Worm (Caenorhabditis elegans): ENCODE measurements around the gene C41G6.12.
"Not testable (repeated sequence)": the region's sequence is repeated elsewhere in the genome, so short reads cannot be mapped to it uniquely, and the experiment has no call there.

C41G6.12 gene

DNA sequence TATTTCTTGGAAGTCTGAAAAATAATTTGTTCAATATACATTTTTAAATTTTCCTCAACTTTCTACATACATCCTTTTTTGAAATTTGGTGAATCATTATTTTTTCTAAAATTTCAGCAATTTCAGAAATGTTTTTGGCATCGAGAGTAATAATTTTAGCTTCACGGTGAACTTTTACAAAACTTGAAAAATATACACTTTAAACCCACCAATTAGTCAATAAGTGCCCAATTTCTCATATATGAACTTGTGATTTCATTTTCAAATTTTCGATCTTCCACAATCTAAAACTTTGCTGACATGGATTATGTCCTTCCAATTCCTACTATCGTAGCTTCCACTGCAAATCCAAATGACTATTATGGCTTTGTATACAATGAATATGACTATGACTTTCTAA is 16.1 kb upstream of the C41G6.12 start, which contains the start of gene srw-24:
srw-24 (plus strand) TSS at position 301 of the 400 bp plus-strand sequence.
- TF ChIP-seq gmeb-2 (tag; optimal IDR thresholded peaks at IDR 0.05) = no peak
- no peak for TF ChIP-seq dve-1 (tag; optimal IDR thresholded peaks at IDR 0.05)
- no peak for TF ChIP-seq eyg-1 (tag; optimal IDR thresholded peaks at IDR 0.05)
- TF ChIP-seq ceh-18 (tag; optimal IDR thresholded peaks at IDR 0.05) = no peak
- TF ChIP-seq tbx-2 (tag; optimal IDR thresholded peaks at IDR 0.05) = no peak
- TF ChIP-seq hlh-8 (tag; optimal IDR thresholded peaks at IDR 0.05) = no peak
- TF ChIP-seq elt-2 (tag; optimal IDR thresholded peaks at IDR 0.05) = no peak
- no peak for TF ChIP-seq unc-42 (tag; optimal IDR thresholded peaks at IDR 0.05)
- TF ChIP-seq Y22D7AL.16 (tag; optimal IDR thresholded peaks at IDR 0.05) = no peak
- TF ChIP-seq T23F11.4 (GFP tag; optimal IDR thresholded peaks at IDR 0.05) = no peak

DNA sequence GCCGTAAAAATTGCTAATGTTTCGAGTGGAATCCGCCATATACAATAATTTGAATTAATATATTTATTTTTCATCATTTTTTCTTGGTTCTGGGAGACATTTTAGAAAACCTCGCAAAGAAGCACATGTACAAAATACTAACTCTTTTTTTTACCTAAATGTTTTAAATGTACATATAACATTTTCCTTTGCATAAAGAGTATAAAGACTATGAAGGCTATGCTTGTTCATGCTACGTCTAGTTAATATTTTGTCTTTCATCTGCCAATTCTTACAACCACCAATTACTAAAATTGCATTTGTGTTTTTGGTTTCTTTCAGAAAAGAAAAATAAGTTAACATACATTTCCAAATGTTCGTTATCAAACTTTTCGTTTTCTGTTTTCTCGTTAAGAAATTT is 13.7 kb upstream of the C41G6.12 start, which contains the start of gene irld-25:
irld-25 (plus strand) TSS at position 301 of the 400 bp plus-strand sequence.
- TF ChIP-seq hlh-15 (tag; optimal IDR thresholded peaks at IDR 0.05) (no peak), fax-1 (tag; optimal IDR thresholded peaks at IDR 0.05) (no peak), hlh-30 (tag; optimal IDR thresholded peaks at IDR 0.05; ENCODE audit: insufficient read depth) (no peak), sdc-2 (tag; optimal IDR thresholded peaks at IDR 0.05) (no peak), sox-4 (tag; optimal IDR thresholded peaks at IDR 0.05) (no peak), tbx-2 (tag; optimal IDR thresholded peaks at IDR 0.05) (no peak)

DNA sequence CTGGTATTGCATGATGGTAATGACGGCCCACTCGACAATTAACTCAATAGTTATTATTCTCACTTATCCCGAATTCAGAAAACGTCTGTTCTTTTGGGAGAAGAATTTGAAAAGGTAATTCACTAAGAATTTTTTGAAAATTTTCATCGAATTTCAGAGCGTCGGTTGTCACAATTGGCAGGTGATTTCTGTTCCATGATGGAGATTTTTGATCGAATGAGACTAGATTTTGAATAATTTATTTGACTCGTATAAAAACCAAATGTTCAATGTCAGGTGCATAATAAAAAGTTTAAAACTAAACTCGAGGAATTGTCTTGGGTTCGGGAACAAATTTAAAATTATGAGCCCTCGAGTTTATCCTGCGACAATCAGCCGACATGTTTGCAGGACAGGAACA is 9.1 kb upstream of the C41G6.12 start, which contains the start of gene sri-25:
sri-25 (plus strand) TSS at position 301 of the 400 bp plus-strand sequence.
- TF ChIP-seq pax-1 (tag; optimal IDR thresholded peaks at IDR 0.05) = no peak
- no peak for TF ChIP-seq ceh-2 (tag; optimal IDR thresholded peaks at IDR 0.05)
- TF ChIP-seq ceh-31 (tag; optimal IDR thresholded peaks at IDR 0.05) = no peak
- TF ChIP-seq ceh-24 (tag; optimal IDR thresholded peaks at IDR 0.05) = no peak
- no peak for TF ChIP-seq nhr-11 (tag; optimal IDR thresholded peaks at IDR 0.05)
- no peak for TF ChIP-seq Y22D7AL.16 (tag; optimal IDR thresholded peaks at IDR 0.05)
- no peak for TF ChIP-seq nhr-232 (tag; optimal IDR thresholded peaks at IDR 0.05)
- TF ChIP-seq ztf-16 (tag; optimal IDR thresholded peaks at IDR 0.05) = no peak
- TF ChIP-seq dve-1 (tag; optimal IDR thresholded peaks at IDR 0.05) = no peak
- no peak for TF ChIP-seq pros-1 (tag; optimal IDR thresholded peaks at IDR 0.05)
- no peak for TF ChIP-seq eyg-1 (tag; optimal IDR thresholded peaks at IDR 0.05)
- no peak for TF ChIP-seq fax-1 (tag; optimal IDR thresholded peaks at IDR 0.05)

DNA sequence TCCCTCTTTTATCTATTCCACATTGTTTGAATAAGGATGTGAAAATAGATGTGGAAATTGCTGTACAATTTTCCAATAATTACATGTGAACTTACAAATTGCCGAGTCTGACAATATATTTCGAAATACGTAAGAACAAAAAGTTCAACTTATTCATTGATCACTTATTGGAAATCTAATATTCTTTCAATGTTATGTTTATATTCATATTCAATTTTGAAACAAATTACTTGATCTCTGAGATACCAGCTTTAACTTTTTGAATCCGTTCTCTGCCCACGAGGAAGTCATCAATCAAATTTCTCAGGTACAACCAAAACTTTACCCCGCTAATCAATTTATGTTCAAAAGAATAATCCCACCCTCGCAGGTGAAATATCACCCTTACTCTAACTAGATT is 7.6 kb upstream of the C41G6.12 start, which contains the start of gene sri-26:
sri-26 (plus strand) TSS at position 301 of the 400 bp plus-strand sequence.
- not testable (repeated sequence) for TF ChIP-seq lin-11 (tag; optimal IDR thresholded peaks at IDR 0.05); ama-1 (optimal IDR thresholded peaks at IDR 0.05); hlh-8 (tag; optimal IDR thresholded peaks at IDR 0.05)

DNA sequence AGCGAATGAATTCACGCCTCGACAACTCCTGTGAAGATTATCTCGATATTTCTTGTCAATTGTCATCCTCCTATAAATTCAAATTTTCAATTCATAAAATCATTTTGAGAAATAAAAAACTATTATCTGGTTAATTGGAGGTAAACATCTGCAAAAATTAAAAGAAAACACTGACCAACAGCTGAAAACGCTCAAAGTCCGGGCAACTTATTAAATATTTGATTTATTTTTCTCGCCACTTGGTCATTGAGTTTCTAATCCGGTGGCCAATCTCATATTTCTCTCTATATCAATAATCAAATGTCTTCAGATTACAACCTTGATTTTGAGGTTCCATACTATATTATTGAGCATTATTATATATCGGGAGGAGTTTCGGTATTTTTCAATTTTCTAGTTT is 4.3 kb upstream of the C41G6.12 start, which contains the start of gene sri-24:
sri-24 (plus strand) TSS at position 301 of the 400 bp plus-strand sequence.
- TF ChIP-seq eyg-1 (tag; optimal IDR thresholded peaks at IDR 0.05); fkh-10 (GFP tag; optimal IDR thresholded peaks at IDR 0.05); mec-3 (tag; optimal IDR thresholded peaks at IDR 0.05; ENCODE audit: borderline replicate concordance): not testable (repeated sequence)

DNA sequence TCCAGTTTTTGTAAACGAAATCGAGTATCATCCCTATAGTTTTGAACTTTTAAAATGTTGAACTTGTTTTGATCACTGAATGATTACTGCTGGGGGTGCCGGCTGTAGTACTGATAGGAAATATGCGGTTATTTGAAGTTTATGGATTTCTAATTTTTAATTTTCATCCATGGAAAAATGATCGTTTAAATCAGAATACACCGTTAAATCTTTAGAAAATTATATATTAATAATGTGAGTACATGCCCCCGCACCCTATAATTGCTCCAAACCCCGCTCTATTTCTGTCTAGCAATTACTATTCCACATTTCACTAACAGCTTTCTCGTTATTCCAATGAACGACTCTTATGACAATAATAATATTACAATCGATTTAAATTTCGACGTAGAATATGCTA is 7.8 kb downstream of the C41G6.12 start, which contains the start of gene Y75B12B.10:
Y75B12B.10 (plus strand) TSS at position 301 of the 400 bp plus-strand sequence.
- TF ChIP-seq odd-2 (tag; optimal IDR thresholded peaks at IDR 0.05) = no peak
- no peak for TF ChIP-seq C38D4.7 (GFP tag; optimal IDR thresholded peaks at IDR 0.05)
- no peak for TF ChIP-seq hlh-15 (tag; optimal IDR thresholded peaks at IDR 0.05)
- no peak for TF ChIP-seq pqm-1 (tag; optimal IDR thresholded peaks at IDR 0.05)
- TF ChIP-seq ceh-14 (tag; optimal IDR thresholded peaks at IDR 0.05) = no peak
- no peak for TF ChIP-seq che-1 (tag; optimal IDR thresholded peaks at IDR 0.05)
- no peak for TF ChIP-seq ceh-9 (tag; optimal IDR thresholded peaks at IDR 0.05)
- no peak for TF ChIP-seq nfya-1 (tag; optimal IDR thresholded peaks at IDR 0.05)
- no peak for TF ChIP-seq pha-2 (tag; optimal IDR thresholded peaks at IDR 0.05)
- no peak for TF ChIP-seq Y22D7AL.16 (tag; optimal IDR thresholded peaks at IDR 0.05)
- no peak for TF ChIP-seq madf-2 (tag; optimal IDR thresholded peaks at IDR 0.05)
- TF ChIP-seq ets-4 (tag; optimal IDR thresholded peaks at IDR 0.05) = no peak
- TF ChIP-seq unc-86 (tag; optimal IDR thresholded peaks at IDR 0.05) = no peak
- TF ChIP-seq mec-3 (tag; optimal IDR thresholded peaks at IDR 0.05; ENCODE audit: borderline replicate concordance) = no peak
- TF ChIP-seq rnt-1 (tag; optimal IDR thresholded peaks at IDR 0.05) = no peak
- TF ChIP-seq ceh-31 (tag; optimal IDR thresholded peaks at IDR 0.05) = no peak
- no peak for TF ChIP-seq ama-1 (optimal IDR thresholded peaks at IDR 0.05)

All from whole organism, late embryonic.